Worm (Caenorhabditis elegans) whole organism, L3 larva: ENCODE data around the gene mlc-1.

Source experiments
- elt-3 ChIP-seq, 3 experiments: fragments of 150-350 bp in 1 of 3; sonication (generic microtip) in 2 of 3; optimal IDR thresholded peaks; 2 replicates in 2 of 3; 4 replicates in 1 of 3; lab custom pipeline; 2014 to 2017; ENCODE audit warnings: missing biosample characterization in 3 of 3, missing genetic modification characterization in 3 of 3
- nfya-1 ChIP-seq: sonication (generic microtip); optimal IDR thresholded peaks from 2 replicates; lab custom pipeline; 2017; ENCODE audit warnings: missing genetic modification characterization, mild to moderate bottlenecking, missing compliant biosample characterization, antibody characterized with exemption, moderate library complexity; ENCODE audit not compliant: insufficient read depth
- nhr-25 ChIP-seq: sonication (generic microtip); optimal IDR thresholded peaks from 2 replicates; lab custom pipeline; 2017; ENCODE audit warnings: missing biosample characterization, missing genetic modification characterization
- pqm-1 ChIP-seq: fragments of 150-350 bp; optimal IDR thresholded peaks from 2 replicates; lab custom pipeline; 2017; ENCODE audit warnings: missing biosample characterization, missing genetic modification characterization, inconsistent platforms
- sea-2 ChIP-seq: fragments of 150-350 bp; sonication (generic microtip); optimal IDR thresholded peaks from 4 replicates; lab custom pipeline; 2014; ENCODE audit warnings: missing biosample characterization, missing genetic modification reagents, missing genetic modification characterization
- tbx-2 ChIP-seq: sonication (generic microtip); optimal IDR thresholded peaks from 2 replicates; lab custom pipeline; 2016; ENCODE audit warnings: mild to moderate bottlenecking, missing genetic modification characterization, missing compliant biosample characterization
- unc-62 ChIP-seq: fragments of 150-350 bp; sonication (generic microtip); optimal IDR thresholded peaks from 4 replicates; lab custom pipeline; 2014; ENCODE audit warnings: missing biosample characterization, missing genetic modification reagents, missing genetic modification characterization

- no peak for TF ChIP-seq pqm-1
- TF ChIP-seq tbx-2 (tag; lab: Kevin White, UChicago), result no peak
- no peak for TF ChIP-seq sea-2 (GFP tag; lab: Kevin White, UChicago)
- no peak for TF ChIP-seq unc-62
- no peak for TF ChIP-seq elt-3 (tag; optimal IDR thresholded peaks at IDR 0.05; lab: Kevin White, UChicago)
- no peak for TF ChIP-seq nfya-1
- TF ChIP-seq nhr-25 (tag; lab: Kevin White, UChicago), result no peak
Measured at ce11 chrX:17412642-17413041, 46.4 kb upstream of the mlc-1 start.
